Worm (Caenorhabditis elegans): Measurements from ENCODE around the gene F36H5.18.
"Not testable (repeated sequence)": the region's sequence is repeated elsewhere in the genome, so short reads cannot be mapped to it uniquely, and the experiment has no call there.

Gene F36H5.18

DNA sequence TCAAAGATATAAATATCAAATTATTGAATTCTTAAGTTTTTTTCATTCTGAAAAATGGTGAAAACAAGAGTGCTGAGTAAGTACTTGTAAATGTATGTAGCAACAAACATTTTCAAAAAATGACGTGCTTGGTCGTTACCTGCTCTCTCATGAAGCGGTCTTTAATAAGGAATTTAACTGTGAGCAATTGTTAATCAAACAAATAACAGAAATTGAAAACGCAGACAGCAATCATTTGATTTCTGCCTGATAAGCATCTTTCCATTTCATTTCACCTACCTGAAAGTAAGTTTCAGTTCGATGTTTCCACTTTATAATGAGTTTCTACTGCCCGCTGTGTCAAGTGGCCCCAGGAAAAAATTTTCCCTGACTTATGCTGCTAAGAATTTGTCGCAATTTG, 3.4 kb downstream of the F36H5.18 start, which contains the start of gene math-28:
math-28 (plus strand) TSS at position 301 of the 400 bp plus-strand sequence.
- no peak for TF ChIP-seq eyg-1 (tag; optimal IDR thresholded peaks at IDR 0.05)
- TF ChIP-seq ref-2 (tag; optimal IDR thresholded peaks at IDR 0.05) = no peak
- TF ChIP-seq tbx-7 (tag; optimal IDR thresholded peaks at IDR 0.05) = no peak
- TF ChIP-seq odd-2 (tag; optimal IDR thresholded peaks at IDR 0.05) = no peak
- TF ChIP-seq ceh-34 (tag; optimal IDR thresholded peaks at IDR 0.05) = no peak
- no peak for TF ChIP-seq madf-2 (tag; optimal IDR thresholded peaks at IDR 0.05)
- TF ChIP-seq lim-6 (tag; optimal IDR thresholded peaks at IDR 0.05) = no peak
- TF ChIP-seq sdc-2 (tag; optimal IDR thresholded peaks at IDR 0.05) = no peak
- TF ChIP-seq ceh-9 (tag; optimal IDR thresholded peaks at IDR 0.05) = no peak
- no peak for TF ChIP-seq ceh-24 (tag; optimal IDR thresholded peaks at IDR 0.05)
- TF ChIP-seq ceh-31 (tag; optimal IDR thresholded peaks at IDR 0.05) = no peak
- TF ChIP-seq ahr-1 (tag; optimal IDR thresholded peaks at IDR 0.05) = no peak
- no peak for TF ChIP-seq Y22D7AL.16 (tag; optimal IDR thresholded peaks at IDR 0.05)
- TF ChIP-seq dve-1 (tag; optimal IDR thresholded peaks at IDR 0.05) = no peak

DNA sequence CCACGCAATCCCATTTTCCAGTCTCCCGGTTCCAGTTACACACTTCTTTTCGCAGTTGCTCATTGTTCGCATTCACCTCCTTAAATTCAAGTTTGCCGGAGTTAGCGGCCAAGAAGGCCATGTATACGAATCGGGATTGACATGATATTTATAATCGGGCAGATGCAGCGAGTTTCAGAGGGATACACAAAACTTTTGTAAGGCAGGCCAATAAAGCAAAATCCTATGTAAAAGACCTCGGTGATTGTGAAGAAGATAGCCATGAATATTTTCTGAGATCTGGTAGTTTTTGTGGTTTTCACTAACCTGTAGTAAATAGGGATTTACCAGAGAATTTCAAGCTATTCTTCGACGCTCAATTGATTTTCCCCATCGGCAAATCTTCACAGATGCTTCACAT, 7.0 kb downstream of the F36H5.18 start:
- TF ChIP-seq K02D7.2 (tag; optimal IDR thresholded peaks at IDR 0.05) (no peak), hlh-15 (tag; optimal IDR thresholded peaks at IDR 0.05) (no peak), sox-2 (GFP tag; IDR thresholded peaks at IDR 0.05) (no peak), F13H6.1 (tag; optimal IDR thresholded peaks at IDR 0.05) (no peak), ahr-1 (tag; optimal IDR thresholded peaks at IDR 0.05) (no peak), hlh-13 (GFP tag; optimal IDR thresholded peaks at IDR 0.05) (no peak), fax-1 (tag; optimal IDR thresholded peaks at IDR 0.05) (no peak), Y22D7AL.16 (tag; optimal IDR thresholded peaks at IDR 0.05) (no peak), sox-4 (tag; optimal IDR thresholded peaks at IDR 0.05) (no peak), npax-4 (tag; optimal IDR thresholded peaks at IDR 0.05) (no peak), unc-55 (GFP tag; optimal IDR thresholded peaks at IDR 0.05) (no peak), pha-2 (tag; optimal IDR thresholded peaks at IDR 0.05) (no peak), ceh-19 (GFP tag; optimal IDR thresholded peaks at IDR 0.05) (no peak), T23F11.4 (GFP tag; optimal IDR thresholded peaks at IDR 0.05) (no peak), fkh-10 (GFP tag; optimal IDR thresholded peaks at IDR 0.05) (no peak), lim-6 (tag; optimal IDR thresholded peaks at IDR 0.05) (no peak), nhr-11 (tag; optimal IDR thresholded peaks at IDR 0.05) (no peak), odd-2 (tag; optimal IDR thresholded peaks at IDR 0.05) (no peak), ztf-16 (tag; optimal IDR thresholded peaks at IDR 0.05) (no peak)

DNA sequence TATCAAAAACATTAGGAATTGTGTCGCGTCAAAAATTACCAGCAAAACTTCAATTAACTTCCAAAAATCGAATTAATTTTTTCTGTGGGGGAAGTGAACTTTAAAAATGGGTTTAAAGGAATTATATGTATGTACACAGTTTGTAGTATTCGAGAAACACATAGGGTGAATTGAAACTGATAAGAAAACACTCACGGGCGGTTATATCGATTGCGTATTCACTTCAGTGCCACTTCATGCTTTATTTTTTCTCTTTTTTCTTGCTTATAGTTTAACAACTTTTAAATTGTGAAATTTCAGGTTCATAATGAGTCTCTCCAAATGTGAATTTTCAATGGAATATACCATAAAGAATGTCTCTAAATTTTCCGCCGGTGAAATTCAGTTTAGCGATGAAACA, 11.6 kb downstream of the F36H5.18 start, which contains the start of gene math-26:
math-26 (plus strand) TSS at position 301 of the 400 bp plus-strand sequence.
- not testable (repeated sequence) for TF ChIP-seq hlh-8, nhr-232, ceh-2 (tag; optimal IDR thresholded peaks at IDR 0.05)

DNA sequence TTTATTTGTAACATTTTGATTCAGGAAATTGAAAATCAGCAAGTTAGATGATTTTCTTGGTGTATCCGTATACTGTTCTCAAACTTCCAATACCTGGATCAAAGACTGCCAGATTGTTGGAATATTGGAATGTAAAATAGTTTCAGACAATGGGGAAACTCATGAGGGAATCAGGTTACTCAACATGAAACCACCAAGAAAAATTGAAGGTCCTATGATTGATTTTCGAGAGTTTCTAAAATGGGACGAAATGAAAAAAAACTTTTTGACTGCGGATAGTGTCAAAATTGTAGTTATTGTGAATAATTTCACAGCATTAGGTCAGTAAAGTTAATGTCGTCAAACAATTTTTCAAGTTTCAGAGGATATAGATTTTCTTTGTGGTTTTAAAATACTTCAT, 12.1 kb downstream of the F36H5.18 start, which contains the start of gene math-3:
math-3 (plus strand) TSS at position 301 of the 400 bp plus-strand sequence.
- no peak for TF ChIP-seq ceh-45 (GFP tag; IDR thresholded peaks at IDR 0.05)
- no peak for TF ChIP-seq pha-2 (tag; optimal IDR thresholded peaks at IDR 0.05)
- TF ChIP-seq fax-1 (tag; optimal IDR thresholded peaks at IDR 0.05) = no peak
- TF ChIP-seq ceh-19 (GFP tag; optimal IDR thresholded peaks at IDR 0.05) = no peak
- no peak for TF ChIP-seq dve-1 (tag; optimal IDR thresholded peaks at IDR 0.05)
- no peak for TF ChIP-seq C38D4.7 (GFP tag; optimal IDR thresholded peaks at IDR 0.05)
- no peak for TF ChIP-seq npax-4 (tag; optimal IDR thresholded peaks at IDR 0.05)
- TF ChIP-seq elt-4 (tag; optimal IDR thresholded peaks at IDR 0.05) = no peak
- no peak for TF ChIP-seq odd-2 (tag; optimal IDR thresholded peaks at IDR 0.05)
- no peak for TF ChIP-seq ref-2 (tag; optimal IDR thresholded peaks at IDR 0.05)
- no peak for TF ChIP-seq ceh-31 (tag; optimal IDR thresholded peaks at IDR 0.05)
- no peak for TF ChIP-seq ama-1 (optimal IDR thresholded peaks at IDR 0.05)
- TF ChIP-seq ceh-9 (tag; optimal IDR thresholded peaks at IDR 0.05) = no peak
- no peak for TF ChIP-seq pros-1 (tag; optimal IDR thresholded peaks at IDR 0.05)
- TF ChIP-seq C08G9.2 (tag; optimal IDR thresholded peaks at IDR 0.05) = no peak
- no peak for TF ChIP-seq syd-9 (tag; optimal IDR thresholded peaks at IDR 0.05)
- TF ChIP-seq K09A11.1 (tag; optimal IDR thresholded peaks at IDR 0.05; ENCODE audit: insufficient read depth) = no peak
- no peak for TF ChIP-seq pha-4 (tag; optimal IDR thresholded peaks at IDR 0.05)
- no peak for TF ChIP-seq eyg-1 (tag; optimal IDR thresholded peaks at IDR 0.05)

Data from whole organism, late embryonic.